Fruit fly (Drosophila melanogaster) whole organism, prepupa: ENCODE results near the gene CG18661.

ENCODE experiments used
- Blimp-1 ChIP-seq: fragments of 200-800 bp; sonication (Bioruptor generic); optimal IDR thresholded peaks from 3 replicates; lab custom pipeline; 2017; ENCODE audit warnings: missing biosample characterization, missing genetic modification characterization, mild to moderate bottlenecking, moderate library complexity, missing genetic modification reagents
- CG10631 ChIP-seq: fragments of 200-800 bp; sonication (Bioruptor generic); optimal IDR thresholded peaks from 2 replicates; lab custom pipeline; 2016; ENCODE audit warnings: missing biosample characterization, missing genetic modification characterization
- CG10669 ChIP-seq: fragments of 200-800 bp; sonication (Bioruptor generic); optimal IDR thresholded peaks from 3 replicates; lab custom pipeline; 2018; ENCODE audit warnings: missing biosample characterization, mild to moderate bottlenecking, missing genetic modification characterization, moderate library complexity
- CG11762 ChIP-seq: fragments of 200-800 bp; sonication (Bioruptor generic); optimal IDR thresholded peaks from 3 replicates; lab custom pipeline; 2016; ENCODE audit warnings: missing biosample characterization, missing genetic modification characterization; ENCODE audit not compliant: insufficient read depth
- CG15336 ChIP-seq: fragments of 200-800 bp; sonication (Bioruptor generic); IDR thresholded peaks from 2 replicates; pipeline ENCODE4 v1.3.6; 2022; ENCODE audit warnings: missing biosample characterization, missing genetic modification characterization
- CG1621 ChIP-seq: fragments of 200-800 bp; sonication (Bioruptor generic); optimal IDR thresholded peaks from 3 replicates; lab custom pipeline; 2018; ENCODE audit warnings: missing biosample characterization, mild to moderate bottlenecking, missing genetic modification characterization
- CG3919 ChIP-seq: fragments of 200-800 bp; sonication (Bioruptor generic); optimal IDR thresholded peaks from 3 replicates; lab custom pipeline; 2016; ENCODE audit warnings: missing biosample characterization, missing genetic modification characterization
- CG4318 ChIP-seq: fragments of 200-800 bp; sonication (Bioruptor generic); optimal IDR thresholded peaks from 3 replicates; lab custom pipeline; 2017; ENCODE audit warnings: missing biosample characterization, mild to moderate bottlenecking, missing genetic modification characterization
- CG6276 ChIP-seq: fragments of 200-800 bp; sonication (Bioruptor generic); optimal IDR thresholded peaks from 2 replicates; lab custom pipeline; 2017; ENCODE audit warnings: missing biosample characterization, mild to moderate bottlenecking, missing genetic modification characterization
- CG6808 ChIP-seq: fragments of 200-800 bp; sonication (Bioruptor generic); optimal IDR thresholded peaks from 3 replicates; lab custom pipeline; 2017; ENCODE audit warnings: missing biosample characterization, missing genetic modification characterization, mild to moderate bottlenecking, moderate library complexity, missing genetic modification reagents
- CG6854 ChIP-seq: fragments of 200-800 bp; sonication (Bioruptor generic); optimal IDR thresholded peaks from 2 replicates; lab custom pipeline; 2017; ENCODE audit warnings: missing biosample characterization, mild to moderate bottlenecking, missing genetic modification characterization
- CG8119 ChIP-seq: fragments of 200-800 bp; sonication (Bioruptor generic); IDR thresholded peaks from 3 replicates; pipeline ENCODE4 v1.3.6; 2022; ENCODE audit warnings: missing biosample characterization, missing genetic modification characterization
- CG8319 ChIP-seq: fragments of 200-800 bp; sonication (Bioruptor generic); optimal IDR thresholded peaks from 3 replicates; lab custom pipeline; 2016; ENCODE audit warnings: missing biosample characterization, missing genetic modification characterization
- Eip78C ChIP-seq: fragments of 200-800 bp; sonication (Bioruptor generic); peaks from one replicate; lab custom pipeline; 2016; ENCODE audit warnings: missing biosample characterization, missing genetic modification characterization
- Ets96B ChIP-seq: fragments of 200-800 bp; optimal IDR thresholded peaks from 2 replicates; lab custom pipeline; 2019; ENCODE audit warnings: missing biosample characterization, mild to moderate bottlenecking, missing genetic modification characterization, moderate library complexity
- Gug ChIP-seq: fragments of 200-800 bp; sonication (Bioruptor generic); IDR thresholded peaks from 2 replicates; pipeline ENCODE4 v1.3.6; 2022; ENCODE audit warnings: missing biosample characterization, missing genetic modification characterization
- Hr39 ChIP-seq: fragments of 200-800 bp; sonication (Bioruptor generic); optimal IDR thresholded peaks from 2 replicates; lab custom pipeline; 2016; ENCODE audit warnings: missing biosample characterization, missing genetic modification characterization
- Lpt ChIP-seq: fragments of 200-800 bp; sonication (Bioruptor generic); optimal IDR thresholded peaks from 3 replicates; lab custom pipeline; 2016; ENCODE audit warnings: missing biosample characterization, missing genetic modification characterization
- OdsH ChIP-seq: fragments of 200-800 bp; sonication (Bioruptor generic); optimal IDR thresholded peaks from 3 replicates; lab custom pipeline; 2016; ENCODE audit warnings: missing biosample characterization, missing genetic modification characterization
- Smox ChIP-seq: fragments of 200-800 bp; sonication (Bioruptor generic); optimal IDR thresholded peaks from 3 replicates; lab custom pipeline; 2016; ENCODE audit warnings: missing biosample characterization, missing genetic modification characterization
- Sox102F ChIP-seq: fragments of 200-800 bp; sonication (Bioruptor generic); optimal IDR thresholded peaks from 2 replicates; lab custom pipeline; 2016; ENCODE audit warnings: missing biosample characterization, mild to moderate bottlenecking, missing genetic modification characterization
- Sox14 ChIP-seq: fragments of 200-800 bp; sonication (Bioruptor generic); optimal IDR thresholded peaks from 3 replicates; lab custom pipeline; 2016; ENCODE audit warnings: missing biosample characterization, missing genetic modification characterization
- Sox15 ChIP-seq: fragments of 200-800 bp; sonication (Bioruptor generic); optimal IDR thresholded peaks from 3 replicates; lab custom pipeline; 2016; ENCODE audit warnings: missing biosample characterization, missing genetic modification characterization
- achi ChIP-seq: fragments of 200-800 bp; sonication (Bioruptor generic); optimal IDR thresholded peaks from 3 replicates; lab custom pipeline; 2016; ENCODE audit warnings: missing biosample characterization, missing genetic modification characterization
- acj6 ChIP-seq: fragments of 200-800 bp; sonication (Bioruptor generic); optimal IDR thresholded peaks from 3 replicates; lab custom pipeline; 2016; ENCODE audit warnings: missing biosample characterization, missing genetic modification characterization
- cyc ChIP-seq: fragments of 200-800 bp; sonication (Bioruptor generic); optimal IDR thresholded peaks from 3 replicates; lab custom pipeline; 2016; ENCODE audit warnings: missing biosample characterization, missing genetic modification characterization
- dac ChIP-seq: fragments of 200-800 bp; sonication (Bioruptor generic); optimal IDR thresholded peaks from 2 replicates; lab custom pipeline; 2017; ENCODE audit warnings: missing biosample characterization, mild to moderate bottlenecking, missing genetic modification characterization
- dsx ChIP-seq: fragments of 200-800 bp; optimal IDR thresholded peaks from 3 replicates; lab custom pipeline; 2019; ENCODE audit warnings: missing biosample characterization, mild to moderate bottlenecking, missing genetic modification characterization, moderate library complexity; ENCODE audit not compliant: poor library complexity, severe bottlenecking
- esn ChIP-seq: fragments of 200-800 bp; sonication (Bioruptor generic); optimal IDR thresholded peaks from 2 replicates; lab custom pipeline; 2016; ENCODE audit warnings: missing biosample characterization, mild to moderate bottlenecking, missing genetic modification characterization, moderate library complexity
- fd59A ChIP-seq: fragments of 200-800 bp; sonication (Bioruptor generic); optimal IDR thresholded peaks from 2 replicates; lab custom pipeline; 2017; ENCODE audit warnings: missing biosample characterization, mild to moderate bottlenecking, missing genetic modification characterization, missing genetic modification reagents
- fkh ChIP-seq: fragments of 200-800 bp; sonication (Bioruptor generic); optimal IDR thresholded peaks from 3 replicates; lab custom pipeline; 2017; ENCODE audit warnings: missing biosample characterization, mild to moderate bottlenecking, missing genetic modification characterization, moderate library complexity
- lz ChIP-seq: fragments of 200-800 bp; sonication (Bioruptor generic); optimal IDR thresholded peaks from 3 replicates; lab custom pipeline; 2016; ENCODE audit warnings: missing biosample characterization, missing genetic modification characterization
- salr ChIP-seq, 2 experiments: fragments of 200-800 bp; sonication (Bioruptor generic); optimal IDR thresholded peaks; 3 replicates each; lab custom pipeline; 2016 to 2018; ENCODE audit warnings: missing biosample characterization in 2 of 2, missing genetic modification characterization in 2 of 2, mild to moderate bottlenecking in 1 of 2
- spab ChIP-seq: fragments of 200-800 bp; sonication (Bioruptor generic); optimal IDR thresholded peaks from 2 replicates; lab custom pipeline; 2017; ENCODE audit warnings: missing biosample characterization, mild to moderate bottlenecking, missing genetic modification characterization, missing genetic modification reagents
- topi ChIP-seq: fragments of 200-800 bp; sonication (Bioruptor generic); optimal IDR thresholded peaks from 3 replicates; lab custom pipeline; 2016; ENCODE audit warnings: missing biosample characterization, missing genetic modification characterization
- vri ChIP-seq: fragments of 200-800 bp; sonication (Bioruptor generic); optimal IDR thresholded peaks from 3 replicates; lab custom pipeline; 2016; ENCODE audit warnings: missing biosample characterization, mild to moderate bottlenecking, missing genetic modification characterization

Gene CG18661

DNA sequence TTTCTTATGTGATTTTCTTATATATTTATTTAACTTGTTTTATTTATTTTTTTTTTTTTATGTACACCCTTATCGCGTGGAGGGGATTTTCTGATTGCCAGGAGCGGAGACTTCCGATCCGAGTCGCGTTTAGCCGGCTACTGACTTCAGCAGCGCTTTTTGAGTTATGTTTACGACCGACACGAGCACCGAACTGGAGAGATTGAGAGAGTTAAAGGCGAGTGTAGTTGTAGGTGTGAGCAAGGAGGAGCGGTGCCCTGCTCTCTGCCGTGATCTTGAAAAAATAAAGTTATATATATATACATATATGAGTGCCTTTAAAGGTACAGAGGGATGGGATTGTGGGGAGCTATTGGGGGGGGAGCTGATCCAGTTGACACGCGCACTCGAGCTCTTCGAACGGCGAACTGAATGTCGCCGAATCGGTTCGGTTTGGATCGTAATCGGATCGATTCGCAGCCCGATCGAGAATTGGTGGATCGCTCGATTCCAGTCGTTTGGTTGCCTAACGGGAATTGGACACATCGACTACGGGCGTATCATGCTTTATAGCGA, 8.3 kb upstream of the CG18661 start, which contains the start of gene rost (continued):
- TF ChIP-seq OdsH (GFP tag; lab: Kevin White, UChicago) (no peak), CG8319 (GFP tag; lab: Kevin White, UChicago) (no peak), lz (GFP tag; lab: Kevin White, UChicago) (no peak), Lpt (GFP tag; lab: Kevin White, UChicago) (peak; percentile 46), spab (GFP tag; lab: Kevin White, UChicago) (peak; percentile 40), achi (GFP tag; lab: Kevin White, UChicago) (peak; percentile 10), CG6276 (GFP tag; lab: Kevin White, UChicago) (no peak), Hr39 (GFP tag; lab: Kevin White, UChicago) (no peak), CG3919 (peak; percentile 9), CG8119 (no peak), topi (GFP tag; lab: Kevin White, UChicago) (peak; percentile 26), CG6808 (GFP tag; lab: Kevin White, UChicago) (peak; percentile 1), CG1621 (tag; lab: Kevin White, UChicago) (peak; percentile 45), Ets96B (no peak), CG6854 (GFP tag; lab: Kevin White, UChicago) (peak; percentile 51), acj6 (no peak), cyc (GFP tag; lab: Kevin White, UChicago) (no peak), CG10669 (peak; percentile 3), dac (GFP tag; lab: Kevin White, UChicago) (no peak)

DNA sequence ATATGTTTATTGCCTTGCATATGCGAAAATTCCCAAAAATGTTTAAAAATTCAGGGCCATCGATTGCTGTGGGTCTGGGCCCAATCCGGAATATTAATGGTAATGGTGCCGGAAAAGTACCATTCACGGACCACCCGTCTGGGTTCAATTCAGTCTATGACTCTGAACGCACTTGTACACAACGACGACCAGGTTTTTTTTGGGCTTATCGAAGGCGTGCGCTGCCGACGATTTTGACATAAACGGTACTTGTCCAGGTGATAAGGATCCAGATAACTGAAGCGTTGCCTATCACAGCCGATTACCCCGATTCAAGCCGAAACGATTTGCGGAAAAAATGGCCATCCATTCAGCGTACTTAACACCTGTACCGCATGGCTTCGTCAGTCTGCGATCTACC, 5.8 kb upstream of the CG18661 start, which contains the start of gene CG9555:
TSS of gene CG9555 (plus strand) at position 153 of the 400 bp plus-strand sequence.
- no peak for TF ChIP-seq Lpt (GFP tag; lab: Kevin White, UChicago)
- no peak for TF ChIP-seq lz (GFP tag; lab: Kevin White, UChicago)
- TF ChIP-seq Sox102F (GFP tag; lab: Kevin White, UChicago) = no peak
- TF ChIP-seq topi (GFP tag; lab: Kevin White, UChicago) = no peak
- peak; percentile 41 for TF ChIP-seq vri
- TF ChIP-seq cyc (GFP tag; lab: Kevin White, UChicago) = no peak
- TF ChIP-seq CG11762 = no peak
- TF ChIP-seq, all 60 proteins: peak for 1

DNA sequence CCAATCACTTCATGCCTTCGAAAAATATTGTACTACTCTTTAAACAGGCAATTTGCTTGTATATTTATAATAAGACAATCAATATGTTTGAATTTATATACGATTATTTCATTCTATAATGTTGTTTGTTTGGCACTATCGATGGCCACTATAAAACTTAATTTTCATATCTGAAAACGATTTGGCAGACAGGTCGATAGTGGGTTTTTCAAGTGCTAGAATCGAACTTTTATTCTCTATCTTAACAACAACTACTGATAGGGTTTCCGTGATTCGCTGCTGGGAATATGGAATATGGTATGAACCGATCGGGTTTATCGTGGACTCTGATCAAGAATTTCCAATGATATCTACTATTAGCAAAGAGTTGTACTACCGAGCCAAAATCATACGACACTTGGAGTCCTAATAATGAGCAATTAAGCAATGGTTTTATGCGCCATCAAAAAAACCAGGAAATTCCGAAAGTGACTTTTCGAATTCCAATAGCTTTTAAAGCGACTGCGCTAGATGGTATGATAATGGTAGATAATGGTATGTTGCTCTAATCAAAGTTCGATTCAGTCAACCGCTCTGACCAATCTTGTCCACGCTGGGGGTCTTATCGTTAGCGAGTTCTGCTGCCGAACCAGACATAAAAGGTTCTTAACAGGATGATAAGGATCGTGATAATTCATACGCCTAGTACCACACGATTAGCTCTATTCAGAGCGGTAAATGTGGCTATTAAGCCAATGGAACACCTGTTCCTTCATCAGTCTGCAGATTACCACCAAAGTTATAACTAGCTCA, 3.6 kb upstream of the CG18661 start, which contains the start of gene CG17906:
TSS of gene CG17906 (plus strand) at position 742 of the 792 bp plus-strand sequence.
- TF ChIP-seq cyc (GFP tag; lab: Kevin White, UChicago) (no peak), Smox (GFP tag; lab: Kevin White, UChicago) (no peak), Eip78C (GFP tag; lab: Kevin White, UChicago) (no peak), CG6808 (GFP tag; lab: Kevin White, UChicago) (no peak), CG4318 (no peak), esn (GFP tag; lab: Kevin White, UChicago) (no peak), spab (GFP tag; lab: Kevin White, UChicago) (no peak), CG15336 (GFP tag; lab: Robert Waterston, UW) (no peak), lz (GFP tag; lab: Kevin White, UChicago) (no peak), Ets96B (no peak)

dm6 chr2L:8998237-8998636, 832 bp downstream of the CG18661 start, which contains the start of gene Try29F:
TSS of gene Try29F (plus strand) at chr2L:8998537.
- TF ChIP-seq CG10631 = no peak
- no peak for TF ChIP-seq Sox14
- no peak for TF ChIP-seq Lpt (GFP tag; lab: Kevin White, UChicago)
- no peak for TF ChIP-seq Gug (GFP tag; lab: Robert Waterston, UW)
- no peak for TF ChIP-seq Hr39 (GFP tag; lab: Kevin White, UChicago)
- no peak for TF ChIP-seq Sox15 (GFP tag; lab: Kevin White, UChicago)
- no peak for TF ChIP-seq dsx (GFP tag; lab: Kevin White, UChicago)
- no peak for TF ChIP-seq CG10669
- TF ChIP-seq fkh (GFP tag; lab: Kevin White, UChicago) = no peak
- no peak for TF ChIP-seq CG6854 (GFP tag; lab: Kevin White, UChicago)
- no peak for TF ChIP-seq Blimp-1 (GFP tag; lab: Kevin White, UChicago)
- no peak for TF ChIP-seq Smox (GFP tag; lab: Kevin White, UChicago)
- no peak for TF ChIP-seq CG8319 (GFP tag; lab: Kevin White, UChicago)
- no peak for TF ChIP-seq salr (GFP tag; optimal IDR thresholded peaks at IDR 0.05; lab: Kevin White, UChicago)
- TF ChIP-seq fd59A = no peak
- no peak for TF ChIP-seq Sox102F (GFP tag; lab: Kevin White, UChicago)
